Fruit fly (Drosophila melanogaster): ENCODE data around the gene daed.

Gene daed

dm6 chr2L:2202018-2202852 lies 13.9 kb downstream of the daed start (continued):
- TF ChIP-seq pita (GFP tag; optimal IDR thresholded peaks at IDR 0.05), result no peak
- peak; percentile 96 for TF ChIP-seq CG7372 (GFP tag; IDR thresholded peaks at IDR 0.05)
- peak; percentile 98 for TF ChIP-seq NC2α (GFP tag; optimal IDR thresholded peaks at IDR 0.05)
- peak; percentile 79 for TF ChIP-seq cas (GFP tag; IDR thresholded peaks at IDR 0.05)
- TF ChIP-seq CG12744 (GFP tag; optimal IDR thresholded peaks at IDR 0.05), result peak; percentile 95
- peak; percentile 83 for TF ChIP-seq nerfin-2 (GFP tag; IDR thresholded peaks at IDR 0.05; ENCODE audit: partially characterized antibody)
- TF ChIP-seq mam (GFP tag; optimal IDR thresholded peaks at IDR 0.05), result peak; percentile 90
- peak; percentile 99 for TF ChIP-seq CG7556 (GFP tag; optimal IDR thresholded peaks at IDR 0.05)
- peak; percentile 60 to 61 for TF ChIP-seq insv (GFP tag; optimal IDR thresholded peaks at IDR 0.05)
- peak; percentile 99 for TF ChIP-seq fd64A (GFP tag; optimal IDR thresholded peaks at IDR 0.05)
- peak; percentile 100 for TF ChIP-seq CG17359 (tag; optimal IDR thresholded peaks at IDR 0.05)

- TF ChIP-seq tx (GFP tag; optimal IDR thresholded peaks at IDR 0.05) (peak; percentile 17), hbn (GFP tag; IDR thresholded peaks at IDR 0.05; ENCODE audit: partially characterized antibody) (no peak), gem (tag; optimal IDR thresholded peaks at IDR 0.05) (peak; percentile 91), CG1647 (GFP tag; optimal IDR thresholded peaks at IDR 0.05) (peak; percentile 46), trem (tag; optimal IDR thresholded peaks at IDR 0.05) (peak; percentile 89), CG3407 (GFP tag; optimal IDR thresholded peaks at IDR 0.05) (peak; percentile 89), lilli (GFP tag; optimal IDR thresholded peaks at IDR 0.05) (peak; percentile 54), Meics (GFP tag; optimal IDR thresholded peaks at IDR 0.05) (peak; percentile 32), CG2202 (tag; optimal IDR thresholded peaks at IDR 0.05) (peak; percentile 93), E2f1 (GFP tag; IDR thresholded peaks at IDR 0.05) (peak; percentile 73), CG8359 (GFP tag; optimal IDR thresholded peaks at IDR 0.05; ENCODE audit: borderline replicate concordance) (peak; percentile 87), CG15696 (tag; optimal IDR thresholded peaks at IDR 0.05) (peak; percentile 83), seq (GFP tag; IDR thresholded peaks at IDR 0.05) (no peak), Spps (tag; optimal IDR thresholded peaks at IDR 0.05) (peak; percentile 91), vvl (GFP tag; IDR thresholded peaks at IDR 0.05) (peak; percentile 87), sr (GFP tag; IDR thresholded peaks at IDR 0.05) (no peak), rib (GFP tag; IDR thresholded peaks at IDR 0.05) (no peak), odd (GFP tag; optimal IDR thresholded peaks at IDR 0.05) (peak; percentile 75), CG1602 (GFP tag; optimal IDR thresholded peaks at IDR 0.05) (peak; percentile 77), jigr1 (GFP tag; IDR thresholded peaks at IDR 0.05) (no peak), CG17328 (GFP tag; IDR thresholded peaks at IDR 0.05) (peak; percentile 84), CG4820 (GFP tag; optimal IDR thresholded peaks at IDR 0.05) (peak; percentile 86), ham (GFP tag; IDR thresholded peaks at IDR 0.05) (no peak), slou (GFP tag; optimal IDR thresholded peaks at IDR 0.05) (peak; percentile 53), Jarid2 (GFP tag; optimal IDR thresholded peaks at IDR 0.05) (peak; percentile 65), Lhr (GFP tag; optimal IDR thresholded peaks at IDR 0.05) (peak; percentile 86), Fer2 (tag; optimal IDR thresholded peaks at IDR 0.05) (no peak), CG17359 (tag; optimal IDR thresholded peaks at IDR 0.05) (peak; percentile 89), CG6272 (GFP tag; IDR thresholded peaks at IDR 0.05) (peak; percentile 65), BtbVII (GFP tag; optimal IDR thresholded peaks at IDR 0.05) (peak; percentile 71), CG17912 (GFP tag; optimal IDR thresholded peaks at IDR 0.05) (peak; percentile 43), TFAM (GFP tag; optimal IDR thresholded peaks at IDR 0.05) (peak; percentile 67), Sox102F (GFP tag; optimal IDR thresholded peaks at IDR 0.05) (peak; percentile 86), CG8765 (GFP tag; IDR thresholded peaks at IDR 0.05) (peak; percentile 25; the same call in 1 of the 2 replicates), Ssrp (tag; optimal IDR thresholded peaks at IDR 0.05) (peak; percentile 88), H2.0 (GFP tag; IDR thresholded peaks at IDR 0.05) (peak; percentile 61), CG11456 (GFP tag; IDR thresholded peaks at IDR 0.05) (0 out of 3 replicates have a peak, but pooled peaks have one; percentile 18), Pdp1 (GFP tag; optimal IDR thresholded peaks at IDR 0.05) (peak; percentile 42 to 70)
Observed at dm6 chr2L:2201107-2201561, 15.0 kb downstream of the daed start.
